Fruit fly (Drosophila melanogaster): Measurements from ENCODE around the gene Ir62a.

Gene Ir62a

dm6 chr3L:1568225-1569161 is 37.4 kb upstream of the Ir62a start, which contains the start of gene CG7879 (continued):
- peak; percentile 2 for TF ChIP-seq CG10267 (tag; optimal IDR thresholded peaks at IDR 0.05)
- no peak for TF ChIP-seq Hr78 (GFP tag; optimal IDR thresholded peaks at IDR 0.05)
- peak; percentile 20 for TF ChIP-seq CG17829 (tag; optimal IDR thresholded peaks at IDR 0.05)
- 0 out of 2 replicates have a peak, but pooled peaks have one; percentile 8 for TF ChIP-seq CG17612 (GFP tag; IDR thresholded peaks at IDR 0.05)
- TF ChIP-seq pum (GFP tag; optimal IDR thresholded peaks at IDR 0.05): peak; percentile 31
- TF ChIP-seq CG7987 (GFP tag; optimal IDR thresholded peaks at IDR 0.05): no peak
- no peak for TF ChIP-seq Vsx1 (GFP tag; optimal IDR thresholded peaks at IDR 0.05)
- TF ChIP-seq sob (GFP tag; IDR thresholded peaks at IDR 0.05): 0 out of 2 replicates have a peak, but pooled peaks have one; percentile 18
- no peak for TF ChIP-seq E2f1 (GFP tag; IDR thresholded peaks at IDR 0.05)
- TF ChIP-seq CG8359 (GFP tag; optimal IDR thresholded peaks at IDR 0.05; ENCODE audit: borderline replicate concordance): no peak
- TF ChIP-seq Ada2b (GFP tag; IDR thresholded peaks at IDR 0.05): no peak
- TF ChIP-seq CG6791 (GFP tag; IDR thresholded peaks at IDR 0.05; ENCODE audit: partially characterized antibody): 0 out of 3 replicates have a peak, but pooled peaks have one; percentile 35
- no peak; the same call in 2 of the 3 replicates for TF ChIP-seq CG16813 (GFP tag; IDR thresholded peaks at IDR 0.05; ENCODE audit: partially characterized antibody)
- no peak for TF ChIP-seq cad (GFP tag; optimal IDR thresholded peaks at IDR 0.05)
- TF ChIP-seq CG14441 (GFP tag; IDR thresholded peaks at IDR 0.05): no peak
- TF ChIP-seq CG1832 (GFP tag; optimal IDR thresholded peaks at IDR 0.05): no peak
- TF ChIP-seq ERR (GFP tag; optimal IDR thresholded peaks at IDR 0.05): no peak
- no peak for TF ChIP-seq nau (GFP tag; optimal IDR thresholded peaks at IDR 0.05)
- no peak for TF ChIP-seq CG2116 (GFP tag; optimal IDR thresholded peaks at IDR 0.05)
- TF ChIP-seq Taf1 (GFP tag; IDR thresholded peaks at IDR 0.05): no peak; the same call in 1 of the 2 replicates
- TF ChIP-seq CG12104 (GFP tag; optimal IDR thresholded peaks at IDR 0.05): no peak
- no peak for TF ChIP-seq ATbp (GFP tag; optimal IDR thresholded peaks at IDR 0.05)
- TF ChIP-seq CG15479 (GFP tag; optimal IDR thresholded peaks at IDR 0.05): no peak
- TF ChIP-seq YL-1 (GFP tag; optimal IDR thresholded peaks at IDR 0.05): peak; percentile 91
- TF ChIP-seq gsb-n (tag; optimal IDR thresholded peaks at IDR 0.05): no peak
- no peak for TF ChIP-seq sc (optimal IDR thresholded peaks at IDR 0.05)
- TF ChIP-seq sc (GFP tag; optimal IDR thresholded peaks at IDR 0.05): no peak
- TF ChIP-seq CG6854 (GFP tag; optimal IDR thresholded peaks at IDR 0.05): peak; percentile 18
- TF ChIP-seq CG18011 (GFP tag; optimal IDR thresholded peaks at IDR 0.05): no peak
- TF ChIP-seq cato (GFP tag; optimal IDR thresholded peaks at IDR 0.05; ENCODE audit: borderline replicate concordance): no peak
- TF ChIP-seq danr (GFP tag; IDR thresholded peaks at IDR 0.05): no peak
- no peak for TF ChIP-seq Elba2 (GFP tag; optimal IDR thresholded peaks at IDR 0.05)
- TF ChIP-seq CG6175 (GFP tag; IDR thresholded peaks at IDR 0.05): no peak
- TF ChIP-seq CG1529 (GFP tag; optimal IDR thresholded peaks at IDR 0.05): no peak
- no peak for TF ChIP-seq Hey (tag; optimal IDR thresholded peaks at IDR 0.05)
- TF ChIP-seq pita (GFP tag; optimal IDR thresholded peaks at IDR 0.05): no peak
- TF ChIP-seq CG13624 (GFP tag; optimal IDR thresholded peaks at IDR 0.05): peak; percentile 10
- TF ChIP-seq Hmx (GFP tag; optimal IDR thresholded peaks at IDR 0.05): no peak
- TF ChIP-seq CG7963 (GFP tag; IDR thresholded peaks at IDR 0.05; ENCODE audit: partially characterized antibody): no peak
- no peak for TF ChIP-seq pan (optimal IDR thresholded peaks at IDR 0.05)
- no peak for TF ChIP-seq pan (GFP tag; optimal IDR thresholded peaks at IDR 0.05 in 1 of 2, IDR thresholded peaks at IDR 0.05 in 1 of 2)
- no peak for TF ChIP-seq slp2 (GFP tag; optimal IDR thresholded peaks at IDR 0.05)
- no peak for TF ChIP-seq pho (GFP tag; optimal IDR thresholded peaks at IDR 0.05)
- TF ChIP-seq CG15601 (tag; optimal IDR thresholded peaks at IDR 0.05): no peak
- TF ChIP-seq NK7.1 (GFP tag; optimal IDR thresholded peaks at IDR 0.05): no peak
- peak; percentile 71 for TF ChIP-seq CG4360 (GFP tag; IDR thresholded peaks at IDR 0.05)
- no peak for TF ChIP-seq hth (optimal IDR thresholded peaks at IDR 0.05)
- TF ChIP-seq Lim3 (GFP tag; IDR thresholded peaks at IDR 0.05): no peak
- TF ChIP-seq CG10321 (GFP tag; IDR thresholded peaks at IDR 0.05): no peak
